Fruit fly (Drosophila melanogaster) whole organism, embryonic: Measurements from ENCODE around the gene Dhps.

ENCODE experiments used
- Ada2b ChIP-seq: fragments of 200-800 bp; sonication (Bioruptor generic); IDR thresholded peaks from 2 replicates; pipeline ENCODE4 v1.3.6; 2022; ENCODE audit warnings: missing biosample characterization, missing genetic modification characterization
- Atf-2 ChIP-seq: fragments of 200-800 bp; sonication (Bioruptor generic); optimal IDR thresholded peaks from 2 replicates; lab custom pipeline; 2016; ENCODE audit warnings: missing biosample characterization, missing genetic modification characterization
- B-H1 ChIP-seq: fragments of 200-800 bp; sonication (Bioruptor generic); IDR thresholded peaks from 3 replicates; pipeline ENCODE4 v1.3.6; 2022; ENCODE audit warnings: missing biosample characterization, missing genetic modification characterization
- Bgb ChIP-seq: fragments of 200-800 bp; sonication (Bioruptor generic); IDR thresholded peaks from 2 replicates; pipeline ENCODE4 v1.3.6; 2022; ENCODE audit warnings: missing biosample characterization, missing genetic modification characterization; ENCODE audit not compliant: partially characterized antibody
- BtbVII ChIP-seq: fragments of 200-800 bp; sonication (Bioruptor generic); optimal IDR thresholded peaks from 3 replicates; lab custom pipeline; 2017; ENCODE audit warnings: missing biosample characterization, mild to moderate bottlenecking, missing genetic modification characterization
- CG10366 ChIP-seq: fragments of 200-800 bp; sonication (Bioruptor generic); IDR thresholded peaks from 2 replicates; pipeline ENCODE4 v1.3.6; 2022; ENCODE audit warnings: missing biosample characterization, missing genetic modification characterization
- CG10979 ChIP-seq: fragments of 200-800 bp; sonication (Bioruptor generic); optimal IDR thresholded peaks from 2 replicates; lab custom pipeline; 2018; ENCODE audit warnings: missing biosample characterization, mild to moderate bottlenecking, missing genetic modification characterization, moderate library complexity
- CG11504 ChIP-seq: fragments of 200-800 bp; sonication (Bioruptor generic); optimal IDR thresholded peaks from 3 replicates; lab custom pipeline; 2019; ENCODE audit warnings: missing biosample characterization, mild to moderate bottlenecking, missing genetic modification characterization, moderate library complexity
- CG11695 ChIP-seq: fragments of 200-800 bp; sonication (Bioruptor generic); IDR thresholded peaks from 3 replicates; pipeline ENCODE4 v1.3.6; 2022; ENCODE audit warnings: missing biosample characterization, missing genetic modification characterization
- CG12769 ChIP-seq: fragments of 200-800 bp; sonication (Bioruptor generic); optimal IDR thresholded peaks from 2 replicates; lab custom pipeline; 2019; ENCODE audit warnings: missing biosample characterization, mild to moderate bottlenecking, missing genetic modification characterization, moderate library complexity
- CG12942 ChIP-seq: fragments of 200-800 bp; sonication (Bioruptor generic); optimal IDR thresholded peaks from 3 replicates; lab custom pipeline; 2016; ENCODE audit warnings: missing biosample characterization, missing genetic modification characterization
- CG14710 ChIP-seq: fragments of 200-800 bp; sonication (Bioruptor generic); optimal IDR thresholded peaks from 3 replicates; lab custom pipeline; 2019; ENCODE audit warnings: missing biosample characterization, mild to moderate bottlenecking, missing genetic modification characterization, moderate library complexity
- CG15269 ChIP-seq: fragments of 200-800 bp; sonication (Bioruptor generic); optimal IDR thresholded peaks from 2 replicates; lab custom pipeline; 2018; ENCODE audit warnings: missing biosample characterization, mild to moderate bottlenecking, missing genetic modification characterization, moderate library complexity
- CG16813 ChIP-seq: fragments of 200-800 bp; sonication (Bioruptor generic); IDR thresholded peaks from 3 replicates; pipeline ENCODE4 v1.3.6; 2022; ENCODE audit warnings: missing biosample characterization, missing genetic modification characterization; ENCODE audit not compliant: partially characterized antibody
- CG2678 ChIP-seq: fragments of 200-800 bp; sonication (Bioruptor generic); optimal IDR thresholded peaks from 3 replicates; lab custom pipeline; 2019; ENCODE audit warnings: missing biosample characterization, mild to moderate bottlenecking, missing genetic modification characterization, moderate library complexity
- CG2889 ChIP-seq: fragments of 200-800 bp; sonication (Bioruptor generic); IDR thresholded peaks from 3 replicates; pipeline ENCODE4 v1.3.6; 2022; ENCODE audit warnings: missing biosample characterization, missing genetic modification characterization
- CG33213 ChIP-seq: fragments of 200-800 bp; sonication (Bioruptor generic); optimal IDR thresholded peaks from 3 replicates; lab custom pipeline; 2016; ENCODE audit warnings: missing biosample characterization, missing genetic modification characterization
- CG33557 ChIP-seq: fragments of 200-800 bp; sonication (Bioruptor generic); optimal IDR thresholded peaks from 2 replicates; lab custom pipeline; 2019; ENCODE audit warnings: missing biosample characterization, mild to moderate bottlenecking, missing genetic modification characterization, moderate library complexity
- CG4424 ChIP-seq: fragments of 200-800 bp; sonication (Bioruptor generic); optimal IDR thresholded peaks from 3 replicates; lab custom pipeline; 2016; ENCODE audit warnings: missing biosample characterization, missing genetic modification characterization
- CG8281 ChIP-seq: fragments of 200-800 bp; sonication (Bioruptor generic); optimal IDR thresholded peaks from 2 replicates; lab custom pipeline; 2018; ENCODE audit warnings: missing biosample characterization, mild to moderate bottlenecking, missing genetic modification characterization, moderate library complexity
- CG8359 ChIP-seq: fragments of 200-800 bp; sonication (Bioruptor generic); optimal IDR thresholded peaks from 2 replicates; lab custom pipeline; 2017; ENCODE audit warnings: missing biosample characterization, mild to moderate bottlenecking, missing genetic modification characterization, borderline replicate concordance
- CG8944 ChIP-seq: fragments of 200-800 bp; sonication (Bioruptor generic); optimal IDR thresholded peaks from 3 replicates; lab custom pipeline; 2016; ENCODE audit warnings: missing biosample characterization, missing genetic modification characterization
- CG9609 ChIP-seq: fragments of 200-800 bp; sonication (Bioruptor generic); optimal IDR thresholded peaks from 3 replicates; lab custom pipeline; 2016; ENCODE audit warnings: missing biosample characterization, missing genetic modification characterization
- Chrac-16 ChIP-seq: fragments of 200-800 bp; sonication (Bioruptor generic); optimal IDR thresholded peaks from 3 replicates; lab custom pipeline; 2016; ENCODE audit warnings: missing biosample characterization, missing genetic modification characterization
- Dad ChIP-seq: fragments of 200-800 bp; sonication (Bioruptor generic); optimal IDR thresholded peaks from 3 replicates; lab custom pipeline; 2016; ENCODE audit warnings: missing biosample characterization, missing genetic modification characterization
- Dip2 ChIP-seq: fragments of 200-800 bp; sonication (Bioruptor generic); IDR thresholded peaks from 2 replicates; pipeline ENCODE4 v1.3.6; 2022; ENCODE audit warnings: missing biosample characterization, missing genetic modification characterization
- Elba2 ChIP-seq: fragments of 200-800 bp; sonication (Bioruptor generic); optimal IDR thresholded peaks from 3 replicates; lab custom pipeline; 2016; ENCODE audit warnings: missing biosample characterization, missing genetic modification characterization
- HHEX ChIP-seq: fragments of 200-800 bp; sonication (Bioruptor generic); optimal IDR thresholded peaks from 3 replicates; lab custom pipeline; 2017; ENCODE audit warnings: missing biosample characterization, mild to moderate bottlenecking, missing genetic modification characterization, missing genetic modification reagents
- Hand ChIP-seq: fragments of 200-800 bp; sonication (Bioruptor generic); optimal IDR thresholded peaks from 2 replicates; lab custom pipeline; 2017; ENCODE audit warnings: mild to moderate bottlenecking, missing biosample characterization, missing genetic modification reagents, missing genetic modification characterization
- Hr51 ChIP-seq, 2 experiments: fragments of 200-800 bp; sonication (Bioruptor generic); optimal IDR thresholded peaks; 2 replicates in 1 of 2; 3 replicates in 1 of 2; lab custom pipeline; 2016 to 2018; ENCODE audit warnings: missing biosample characterization in 2 of 2, missing genetic modification characterization in 2 of 2, mild to moderate bottlenecking in 1 of 2, moderate library complexity in 1 of 2
- Lim3 ChIP-seq: fragments of 200-800 bp; sonication (Bioruptor generic); IDR thresholded peaks from 2 replicates; pipeline ENCODE4 v1.3.6; 2022; ENCODE audit warnings: missing biosample characterization, missing genetic modification characterization
- Mes4 ChIP-seq: fragments of 200-800 bp; sonication (Bioruptor generic); optimal IDR thresholded peaks from 2 replicates; lab custom pipeline; 2016; ENCODE audit warnings: missing biosample characterization, missing genetic modification characterization
- NC2α ChIP-seq: fragments of 200-800 bp; sonication (Bioruptor generic); optimal IDR thresholded peaks from 2 replicates; lab custom pipeline; 2016; ENCODE audit warnings: missing biosample characterization, missing genetic modification characterization
- Pdp1 ChIP-seq, 2 experiments: fragments of 200-800 bp; sonication (Bioruptor generic); optimal IDR thresholded peaks; 3 replicates each; lab custom pipeline; 2016; ENCODE audit warnings: missing biosample characterization in 2 of 2, missing genetic modification characterization in 2 of 2, mild to moderate bottlenecking in 1 of 2, moderate library complexity in 1 of 2
- Ptx1 ChIP-seq: fragments of 200-800 bp; sonication (Bioruptor generic); IDR thresholded peaks from 2 replicates; pipeline ENCODE4 v1.3.6; 2022; ENCODE audit warnings: missing biosample characterization, missing genetic modification characterization
- Xbp1 ChIP-seq: fragments of 200-800 bp; sonication (Bioruptor generic); optimal IDR thresholded peaks from 3 replicates; lab custom pipeline; 2016; ENCODE audit warnings: missing biosample characterization, mild to moderate bottlenecking, missing genetic modification characterization
- cg ChIP-seq: fragments of 200-800 bp; sonication (Bioruptor generic); optimal IDR thresholded peaks from 3 replicates; lab custom pipeline; 2019; ENCODE audit warnings: missing biosample characterization, mild to moderate bottlenecking, missing genetic modification characterization, moderate library complexity
- chif ChIP-seq, 2 experiments: fragments of 200-800 bp; sonication (Bioruptor generic); optimal IDR thresholded peaks; 3 replicates each; lab custom pipeline; 2016; ENCODE audit warnings: missing biosample characterization in 2 of 2, missing genetic modification characterization in 2 of 2
- dysf ChIP-seq: fragments of 200-800 bp; sonication (Bioruptor generic); IDR thresholded peaks from 3 replicates; pipeline ENCODE4 v1.3.6; 2022; ENCODE audit warnings: missing biosample characterization, missing genetic modification characterization
- fd96Cb ChIP-seq: fragments of 200-800 bp; sonication (Bioruptor generic); optimal IDR thresholded peaks from 2 replicates; lab custom pipeline; 2018; ENCODE audit warnings: missing biosample characterization, mild to moderate bottlenecking, missing genetic modification characterization, moderate library complexity
- gsb-n ChIP-seq: fragments of 200-800 bp; sonication (Bioruptor generic); optimal IDR thresholded peaks from 3 replicates; lab custom pipeline; 2018; ENCODE audit warnings: missing biosample characterization, mild to moderate bottlenecking, missing genetic modification characterization
- sc ChIP-seq, 3 experiments: fragments of >200 bp in 2 of 3; fragments of 200-800 bp in 1 of 3; sonication (Bioruptor generic) in 1 of 3; optimal IDR thresholded peaks; 2 replicates in 2 of 3; 3 replicates in 1 of 3; lab custom pipeline; 2017; ENCODE audit warnings: mild to moderate bottlenecking in 1 of 3, missing biosample characterization in 1 of 3, missing genetic modification characterization in 1 of 3, missing genetic modification reagents in 1 of 3
- stc ChIP-seq: fragments of 200-800 bp; sonication (Bioruptor generic); IDR thresholded peaks from 2 replicates; pipeline ENCODE4 v1.3.6; 2022; ENCODE audit warnings: missing biosample characterization, missing genetic modification characterization
- trh ChIP-seq: fragments of 200-800 bp; sonication (Bioruptor generic); optimal IDR thresholded peaks from 2 replicates; lab custom pipeline; 2016; ENCODE audit warnings: missing biosample characterization, missing genetic modification characterization
- wek ChIP-seq: fragments of 200-800 bp; sonication (Bioruptor generic); optimal IDR thresholded peaks from 3 replicates; lab custom pipeline; 2018; ENCODE audit warnings: missing biosample characterization, mild to moderate bottlenecking, missing genetic modification characterization, moderate library complexity
- wor ChIP-seq: fragments of 200-800 bp; sonication (Bioruptor generic); IDR thresholded peaks from 2 replicates; pipeline ENCODE4 v1.3.6; 2022; ENCODE audit warnings: missing biosample characterization, missing genetic modification characterization
- zfh1 ChIP-seq: fragments of 200-800 bp; sonication (Bioruptor generic); IDR thresholded peaks from 3 replicates; pipeline ENCODE4 v1.3.6; 2022; ENCODE audit warnings: missing biosample characterization, missing genetic modification characterization

Dhps gene

dm6 chr3L:8153206-8153996 lies 44.6 kb upstream of the Dhps start (continued):
- TF ChIP-seq Pdp1 (GFP tag; optimal IDR thresholded peaks at IDR 0.05; lab: Kevin White, UChicago) (peak in 1 of 2 experiments; percentile 63), CG8944 (GFP tag; lab: Kevin White, UChicago) (peak; percentile 42), CG8359 (GFP tag; lab: Kevin White, UChicago) (no peak), Dad (GFP tag; lab: Kevin White, UChicago) (peak; percentile 23), gsb-n (tag; lab: Kevin White, UChicago) (peak; percentile 10), Ptx1 (GFP tag; lab: Robert Waterston, UW) (peak; percentile 68), BtbVII (GFP tag; lab: Kevin White, UChicago) (peak; percentile 42), CG10366 (GFP tag; lab: Robert Waterston, UW) (peak; percentile 67), zfh1 (GFP tag; lab: Robert Waterston, UW) (peak; percentile 44; the same call in 1 of the 3 replicates), stc (GFP tag; lab: Robert Waterston, UW) (peak; percentile 60), CG4424 (peak; percentile 61), Mes4 (peak; percentile 34), sc (optimal IDR thresholded peaks at IDR 0.05; lab: Kevin White, UChicago) (no peak), sc (GFP tag; optimal IDR thresholded peaks at IDR 0.05; lab: Kevin White, UChicago) (peak; percentile 1), CG15269 (tag; lab: Kevin White, UChicago) (peak; percentile 56), CG2889 (peak; percentile 31; the same call in 1 of the 3 replicates), CG12942 (GFP tag; lab: Kevin White, UChicago) (peak; percentile 33), chif (GFP tag; optimal IDR thresholded peaks at IDR 0.05; lab: Kevin White, UChicago) (peak in 1 of 2 experiments; percentile 50), wor (GFP tag; lab: Robert Waterston, UW) (peak; percentile 39; the same call in 1 of the 2 replicates), Lim3 (peak; percentile 49; the same call in 1 of the 2 replicates), CG11695 (GFP tag; lab: Robert Waterston, UW) (0 out of 3 replicates have a peak, but pooled peaks have one; percentile 45), Xbp1 (peak; percentile 72), CG8281 (tag; lab: Kevin White, UChicago) (peak; percentile 3), Atf-2 (GFP tag; lab: Kevin White, UChicago) (peak; percentile 37), cg (GFP tag; lab: Kevin White, UChicago) (peak; percentile 72), Hand (no peak), CG33213 (GFP tag; lab: Kevin White, UChicago) (peak; percentile 41), wek (GFP tag; lab: Kevin White, UChicago) (no peak), B-H1 (GFP tag; lab: Robert Waterston, UW) (peak; percentile 26; the same call in 2 of the 3 replicates), Ada2b (GFP tag; lab: Robert Waterston, UW) (peak; percentile 50), fd96Cb (peak; percentile 63), HHEX (GFP tag; lab: Kevin White, UChicago) (peak; percentile 58), Chrac-16 (GFP tag; lab: Kevin White, UChicago) (peak; percentile 4), CG10979 (tag; lab: Kevin White, UChicago) (peak; percentile 61), Dip2 (GFP tag; lab: Robert Waterston, UW) (no peak), trh (GFP tag; lab: Kevin White, UChicago) (no peak), CG11504 (tag; lab: Kevin White, UChicago) (peak; percentile 80), CG33557 (GFP tag; lab: Kevin White, UChicago) (no peak), Bgb (GFP tag; lab: Robert Waterston, UW) (no peak), CG14710 (tag; lab: Kevin White, UChicago) (peak; percentile 29), Elba2 (GFP tag; lab: Kevin White, UChicago) (no peak), Hr51 (GFP tag; optimal IDR thresholded peaks at IDR 0.05; lab: Kevin White, UChicago) (peak in 1 of 2 experiments; percentile 85), dysf (peak; percentile 67), CG2678 (tag; lab: Kevin White, UChicago) (peak; percentile 67), CG16813 (GFP tag; lab: Robert Waterston, UW) (no peak), CG12769 (tag; lab: Kevin White, UChicago) (peak; percentile 5), NC2α (GFP tag; lab: Kevin White, UChicago) (peak; percentile 10), CG9609 (GFP tag; lab: Kevin White, UChicago) (peak; percentile 44)
